Fruit fly (Drosophila melanogaster): ENCODE measurements around the gene Toll-9.

The Toll-9 gene

DNA sequence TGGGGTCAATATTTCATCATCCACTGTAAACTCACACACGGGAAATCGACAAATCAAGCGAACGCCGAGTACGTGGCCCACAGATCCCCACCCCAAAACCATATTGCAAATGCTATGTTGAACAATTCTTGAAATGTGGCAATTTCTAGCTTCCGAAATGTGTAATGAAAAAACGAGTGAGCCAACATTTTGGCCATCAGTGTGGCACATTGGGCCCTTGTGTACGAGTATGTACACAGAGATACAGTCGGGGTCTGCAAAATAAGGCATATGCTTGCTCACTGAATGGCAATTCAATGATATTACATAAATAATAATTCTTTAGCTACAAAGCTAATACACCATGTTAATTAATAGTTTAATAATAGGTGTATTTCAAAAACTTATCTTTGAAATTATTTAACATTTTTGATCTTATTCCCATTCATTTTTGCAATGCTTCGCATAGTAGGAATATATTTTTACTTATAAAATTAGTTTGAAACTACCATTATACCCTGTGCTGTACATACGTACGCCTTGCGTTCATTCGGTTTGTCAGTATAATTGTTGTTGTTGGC, 33.1 kb upstream of the Toll-9 start (continued):
- TF ChIP-seq sna (GFP tag; IDR thresholded peaks at IDR 0.05; ENCODE audit: partially characterized antibody), result no peak
- TF ChIP-seq tio (GFP tag; optimal IDR thresholded peaks at IDR 0.05), result peak; percentile 91
- peak; percentile 89 for TF ChIP-seq CG12391 (tag; optimal IDR thresholded peaks at IDR 0.05)
- TF ChIP-seq CG11695 (GFP tag; IDR thresholded peaks at IDR 0.05), result peak; percentile 91
- TF ChIP-seq YL-1 (GFP tag; optimal IDR thresholded peaks at IDR 0.05), result peak; percentile 47
- TF ChIP-seq gem (tag; optimal IDR thresholded peaks at IDR 0.05), result peak; percentile 93
- TF ChIP-seq Mes4 (GFP tag; optimal IDR thresholded peaks at IDR 0.05), result peak; percentile 62
- 0 out of 2 replicates have a peak, but pooled peaks have one; percentile 50 for TF ChIP-seq Nf-YA (GFP tag; IDR thresholded peaks at IDR 0.05)
- peak; percentile 20 for TF ChIP-seq TFAM (GFP tag; optimal IDR thresholded peaks at IDR 0.05)
- peak; percentile 66 for TF ChIP-seq ttk (GFP tag; IDR thresholded peaks at IDR 0.05)
- TF ChIP-seq CG10321 (GFP tag; IDR thresholded peaks at IDR 0.05), result peak; percentile 54; the same call in 1 of the 2 replicates
- peak; percentile 69 for TF ChIP-seq CG6813 (GFP tag; optimal IDR thresholded peaks at IDR 0.05)
- no peak for TF ChIP-seq CG14860 (GFP tag; IDR thresholded peaks at IDR 0.05; ENCODE audit: partially characterized antibody)
- peak; percentile 82 for TF ChIP-seq CG9817 (tag; optimal IDR thresholded peaks at IDR 0.05)
- peak; percentile 88 for TF ChIP-seq Hr3 (GFP tag; optimal IDR thresholded peaks at IDR 0.05)
- TF ChIP-seq CG1529 (GFP tag; optimal IDR thresholded peaks at IDR 0.05), result peak; percentile 74
- TF ChIP-seq CG4328 (GFP tag; optimal IDR thresholded peaks at IDR 0.05), result peak; percentile 87
- TF ChIP-seq gt (GFP tag; IDR thresholded peaks at IDR 0.05), result peak; percentile 53; the same call in 1 of the 2 replicates
- TF ChIP-seq CG1603 (tag; optimal IDR thresholded peaks at IDR 0.05), result peak; percentile 73
- TF ChIP-seq ken (GFP tag; IDR thresholded peaks at IDR 0.05), result peak; percentile 56; the same call in 1 of the 3 replicates
- peak; percentile 74; the same call in 1 of the 3 replicates for TF ChIP-seq otp (GFP tag; IDR thresholded peaks at IDR 0.05)
- peak; percentile 64; the same call in 1 of the 3 replicates for TF ChIP-seq Optix (GFP tag; IDR thresholded peaks at IDR 0.05)
- peak; percentile 77 for TF ChIP-seq CG13624 (GFP tag; optimal IDR thresholded peaks at IDR 0.05)
- peak; percentile 91 for TF ChIP-seq CG7786 (GFP tag; optimal IDR thresholded peaks at IDR 0.05)
- TF ChIP-seq Stat92E (GFP tag; optimal IDR thresholded peaks at IDR 0.05), result no peak
- peak; percentile 73 for TF ChIP-seq Deaf1 (tag; optimal IDR thresholded peaks at IDR 0.05)
- peak; percentile 73 for TF ChIP-seq scrt (GFP tag; optimal IDR thresholded peaks at IDR 0.05)
- TF ChIP-seq CG1602 (GFP tag; optimal IDR thresholded peaks at IDR 0.05), result peak; percentile 81
- peak; percentile 92 for TF ChIP-seq dysf (GFP tag; IDR thresholded peaks at IDR 0.05)
- peak; percentile 77 for TF ChIP-seq CG12071 (GFP tag; optimal IDR thresholded peaks at IDR 0.05)
- no peak for TF ChIP-seq C15 (GFP tag; IDR thresholded peaks at IDR 0.05)
- TF ChIP-seq CG8478 (optimal IDR thresholded peaks at IDR 0.05), result no peak
- TF ChIP-seq BtbVII (GFP tag; optimal IDR thresholded peaks at IDR 0.05), result peak; percentile 78
- peak; percentile 12 for TF ChIP-seq MESR4 (GFP tag; optimal IDR thresholded peaks at IDR 0.05)
- peak; percentile 37 for TF ChIP-seq kni (GFP tag; optimal IDR thresholded peaks at IDR 0.05)
- TF ChIP-seq CG18011 (GFP tag; optimal IDR thresholded peaks at IDR 0.05), result peak; percentile 65
- no peak for TF ChIP-seq cad (GFP tag; optimal IDR thresholded peaks at IDR 0.05)
- peak; percentile 87 for TF ChIP-seq CG17829 (tag; optimal IDR thresholded peaks at IDR 0.05)
- peak; percentile 80 for TF ChIP-seq ATbp (GFP tag; optimal IDR thresholded peaks at IDR 0.05)
- peak; percentile 64; the same call in 1 of the 2 replicates for TF ChIP-seq E2f2 (GFP tag; IDR thresholded peaks at IDR 0.05)
- peak; percentile 72 for TF ChIP-seq CG7357 (GFP tag; IDR thresholded peaks at IDR 0.05)
- TF ChIP-seq CG4424 (GFP tag; optimal IDR thresholded peaks at IDR 0.05), result peak; percentile 87
- TF ChIP-seq nmo (GFP tag; optimal IDR thresholded peaks at IDR 0.05), result peak; percentile 92
- peak; percentile 66 for TF ChIP-seq schlank (tag; optimal IDR thresholded peaks at IDR 0.05)
- peak; percentile 68 for TF ChIP-seq D19B (GFP tag; optimal IDR thresholded peaks at IDR 0.05)
- TF ChIP-seq klu (GFP tag; IDR thresholded peaks at IDR 0.05), result peak; percentile 82
- peak; percentile 69 for TF ChIP-seq Oaz (GFP tag; IDR thresholded peaks at IDR 0.05)
- TF ChIP-seq grau (tag; optimal IDR thresholded peaks at IDR 0.05), result peak; percentile 92
- TF ChIP-seq CG2202 (tag; optimal IDR thresholded peaks at IDR 0.05), result peak; percentile 63
- TF ChIP-seq CG18764 (GFP tag; optimal IDR thresholded peaks at IDR 0.05), result peak; percentile 79

Measured in whole organism, embryonic.